Worm (Caenorhabditis elegans) whole organism, midembryonic: ENCODE results near the gene mrps-5.

Experiments
- T22C8.4 ChIP-seq: fragments of 200-800 bp; sonication (Bioruptor generic); IDR thresholded peaks from 2 replicates; pipeline ENCODE4 v1.3.6; 2022; ENCODE audit warnings: missing genetic modification characterization, missing compliant biosample characterization
- cog-1 ChIP-seq: sonication (generic microtip); optimal IDR thresholded peaks from 2 replicates; lab custom pipeline; 2016; ENCODE audit warnings: missing genetic modification characterization, missing compliant biosample characterization
- flt-1 ChIP-seq: fragments of 200-800 bp; sonication (Bioruptor generic); IDR thresholded peaks from 2 replicates; pipeline ENCODE4 v1.3.6; 2022; ENCODE audit warnings: missing genetic modification characterization, missing compliant biosample characterization
- klf-2 ChIP-seq: fragments of 200-800 bp; sonication (Bioruptor generic); conservative IDR thresholded peaks from 2 replicates; pipeline ENCODE4 v1.3.6; 2022; ENCODE audit warnings: missing genetic modification reagents, missing genetic modification characterization, missing compliant biosample characterization
- med-1 ChIP-seq: sonication (generic microtip); optimal IDR thresholded peaks from 2 replicates; lab custom pipeline; 2017; ENCODE audit warnings: missing genetic modification characterization, mild to moderate bottlenecking, missing compliant biosample characterization, antibody characterized with exemption, missing genetic modification reagents; ENCODE audit not compliant: insufficient read depth
- ref-1 ChIP-seq: fragments of 200-800 bp; sonication (Bioruptor generic); conservative IDR thresholded peaks from 2 replicates; pipeline ENCODE4 v1.3.6; 2022; ENCODE audit warnings: missing genetic modification reagents, missing genetic modification characterization, missing compliant biosample characterization
- tab-1 ChIP-seq: fragments of 200-800 bp; sonication (Bioruptor generic); IDR thresholded peaks from 2 replicates; pipeline ENCODE4 v1.3.6; 2022; ENCODE audit warnings: missing genetic modification characterization, missing compliant biosample characterization
- ztf-23 ChIP-seq: fragments of 200-800 bp; sonication (Bioruptor generic); IDR thresholded peaks from 2 replicates; pipeline ENCODE4 v1.3.6; 2022; ENCODE audit warnings: missing genetic modification reagents, missing genetic modification characterization, missing compliant biosample characterization
- ztf-29 ChIP-seq: fragments of 200-800 bp; sonication (Bioruptor generic); IDR thresholded peaks from 2 replicates; pipeline ENCODE4 v1.3.6; 2022; ENCODE audit warnings: missing genetic modification reagents, missing genetic modification characterization, missing compliant biosample characterization

The mrps-5 gene

DNA sequence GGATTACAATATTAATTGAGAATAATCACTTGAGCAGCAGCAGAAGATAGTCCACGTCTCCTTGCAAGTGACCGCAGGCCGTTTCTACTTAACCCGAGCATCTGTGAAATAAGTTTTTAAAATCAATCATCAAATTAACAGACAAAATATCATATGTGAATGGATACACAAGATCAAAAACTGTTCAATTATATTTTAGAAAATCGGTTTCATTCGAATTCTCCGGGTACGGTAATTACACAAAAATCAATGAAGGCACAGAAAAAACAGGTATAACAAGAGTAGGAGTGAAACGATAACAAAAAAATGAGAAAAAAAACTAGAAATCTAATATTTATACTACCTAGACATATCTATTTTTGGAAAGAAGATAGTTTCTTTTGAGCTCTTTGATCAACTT is 32.9 kb downstream of the mrps-5 start, which contains the start of gene mma-1:
mma-1 (minus strand) TSS at position 101 of the 400 bp plus-strand sequence.
- TF ChIP-seq T22C8.4 (no peak), ztf-29 (GFP tag; lab: Robert Waterston, UW) (no peak), med-1 (GFP tag; lab: Kevin White, UChicago) (no peak), ztf-23 (GFP tag; lab: Robert Waterston, UW) (no peak), klf-2 (GFP tag; lab: Robert Waterston, UW) (no peak), flt-1 (no peak), ref-1 (GFP tag; lab: Robert Waterston, UW) (no peak), tab-1 (no peak), cog-1 (tag; lab: Kevin White, UChicago) (no peak)

- TF ChIP-seq flt-1 (peak; percentile 87), cog-1 (tag; lab: Kevin White, UChicago) (peak; percentile 58), T22C8.4 (peak; percentile 69; the same call in 1 of the 2 replicates), tab-1 (peak; percentile 80; the same call in 1 of the 2 replicates), ztf-29 (GFP tag; lab: Robert Waterston, UW) (peak; percentile 82), ztf-23 (GFP tag; lab: Robert Waterston, UW) (peak; percentile 78), med-1 (GFP tag; lab: Kevin White, UChicago) (peak; percentile 15), klf-2 (GFP tag; lab: Robert Waterston, UW) (0 out of 2 replicates have a peak, but pooled peaks have one; percentile 49), ref-1 (GFP tag; lab: Robert Waterston, UW) (peak; percentile 48; the same call in 1 of the 2 replicates)
Observed at ce11 chrV:12596795-12597194, 33.5 kb downstream of the mrps-5 start.

DNA sequence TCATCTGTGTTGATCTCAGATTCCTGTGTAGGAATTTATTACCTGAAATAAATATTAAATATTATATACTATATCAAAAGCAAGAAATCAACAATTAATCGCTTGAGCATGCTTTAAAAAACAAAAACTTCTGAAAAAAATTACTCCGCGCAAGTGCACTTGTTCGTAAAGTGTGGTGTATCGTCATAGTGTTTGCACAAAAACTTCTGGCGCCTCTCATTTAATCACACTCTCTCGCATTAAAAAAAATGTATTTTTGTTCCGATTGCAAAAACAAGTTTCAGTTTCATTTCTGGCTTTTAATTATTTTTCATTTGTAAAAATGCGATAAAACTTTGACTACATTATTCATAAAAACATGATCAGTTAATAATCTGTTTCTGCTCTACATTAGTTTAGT is 35.8 kb downstream of the mrps-5 start, which contains the start of the genes C14C10.10 and ril-2:
C14C10.10 (minus strand) TSS at position 19 of the 400 bp plus-strand sequence.
ril-2 (minus strand) TSS at position 48 of the 400 bp plus-strand sequence.
- TF ChIP-seq ztf-29 (GFP tag; lab: Robert Waterston, UW) (no peak), ztf-23 (GFP tag; lab: Robert Waterston, UW) (no peak), T22C8.4 (no peak), tab-1 (no peak), med-1 (GFP tag; lab: Kevin White, UChicago) (no peak), flt-1 (no peak), klf-2 (GFP tag; lab: Robert Waterston, UW) (no peak), cog-1 (tag; lab: Kevin White, UChicago) (no peak), ref-1 (GFP tag; lab: Robert Waterston, UW) (no peak)

- TF ChIP-seq T22C8.4: no peak
- TF ChIP-seq ztf-23 (GFP tag; lab: Robert Waterston, UW): no peak
Observed at ce11 chrV:12599510-12600242, 36.4 kb downstream of the mrps-5 start, which contains the start of gene C14C10.5. C14C10.5 (plus strand) TSS chrV:12600192.

DNA sequence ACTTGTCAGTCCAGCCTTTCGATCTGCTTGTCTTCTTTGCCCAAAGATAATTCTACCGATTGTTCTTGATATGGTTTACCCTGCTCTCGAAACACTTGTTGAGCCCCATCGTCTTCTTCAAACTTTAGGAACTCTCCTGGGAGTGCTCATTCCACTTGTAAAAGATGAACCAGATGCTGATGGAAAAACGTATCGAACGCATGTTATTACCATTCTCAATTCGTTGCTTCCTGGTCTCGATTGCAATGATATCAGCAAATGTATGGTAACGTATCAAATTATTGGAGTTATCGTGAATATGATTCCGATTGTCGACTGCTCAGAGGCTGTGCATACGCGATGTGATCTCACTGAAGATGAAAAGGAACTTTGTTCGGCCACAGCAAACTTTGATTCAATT is 38.5 kb downstream of the mrps-5 start:
- TF ChIP-seq ref-1 (GFP tag; lab: Robert Waterston, UW) (no peak), ztf-23 (GFP tag; lab: Robert Waterston, UW) (no peak), T22C8.4 (no peak), cog-1 (tag; lab: Kevin White, UChicago) (no peak), tab-1 (no peak)

- TF ChIP-seq klf-2 (GFP tag; lab: Robert Waterston, UW): no peak
- TF ChIP-seq ztf-23 (GFP tag; lab: Robert Waterston, UW): no peak
- no peak for TF ChIP-seq cog-1 (tag; lab: Kevin White, UChicago)
- no peak for TF ChIP-seq tab-1
- no peak for TF ChIP-seq ztf-29 (GFP tag; lab: Robert Waterston, UW)
- no peak for TF ChIP-seq flt-1
- TF ChIP-seq T22C8.4: no peak
- no peak for TF ChIP-seq med-1 (GFP tag; lab: Kevin White, UChicago)
- no peak for TF ChIP-seq ref-1 (GFP tag; lab: Robert Waterston, UW)
Observed at ce11 chrV:12607113-12607512, 43.8 kb downstream of the mrps-5 start, which contains the start of gene erg-28. erg-28 (plus strand) TSS chrV:12607413.

ce11 chrV:12608857-12609256 is 45.6 kb downstream of the mrps-5 start, which contains the start of gene ZC116.5:
ZC116.5 (minus strand) TSS chrV:12608957.
- TF ChIP-seq flt-1 (no peak), med-1 (GFP tag; lab: Kevin White, UChicago) (no peak), ztf-23 (GFP tag; lab: Robert Waterston, UW) (no peak), ref-1 (GFP tag; lab: Robert Waterston, UW) (no peak), ztf-29 (GFP tag; lab: Robert Waterston, UW) (no peak), T22C8.4 (no peak), cog-1 (tag; lab: Kevin White, UChicago) (no peak), klf-2 (GFP tag; lab: Robert Waterston, UW) (no peak)

ce11 chrV:12609526-12609925 is 46.2 kb downstream of the mrps-5 start, which contains the start of gene ZC116.1:
ZC116.1 (plus strand) TSS chrV:12609826.
- TF ChIP-seq ztf-29 (GFP tag; lab: Robert Waterston, UW) (no peak), flt-1 (no peak), med-1 (GFP tag; lab: Kevin White, UChicago) (no peak)

ce11 chrV:12611029-12611428 is 47.7 kb downstream of the mrps-5 start, which contains the start of gene cubn-1:
cubn-1 (plus strand) TSS chrV:12611329.
- TF ChIP-seq flt-1: no peak
- no peak for TF ChIP-seq T22C8.4

- no peak for TF ChIP-seq klf-2 (GFP tag; lab: Robert Waterston, UW)
- no peak for TF ChIP-seq tab-1
- TF ChIP-seq cog-1 (tag; lab: Kevin White, UChicago): no peak
- TF ChIP-seq ztf-29 (GFP tag; lab: Robert Waterston, UW): no peak
- TF ChIP-seq med-1 (GFP tag; lab: Kevin White, UChicago): no peak
- TF ChIP-seq ztf-23 (GFP tag; lab: Robert Waterston, UW): no peak
- no peak for TF ChIP-seq flt-1
- TF ChIP-seq ref-1 (GFP tag; lab: Robert Waterston, UW): no peak
- TF ChIP-seq T22C8.4: no peak
Observed at ce11 chrV:12612118-12612517, 48.8 kb downstream of the mrps-5 start, which contains the start of gene cyc-2.2. cyc-2.2 (minus strand) TSS chrV:12612218.
